Worm (Caenorhabditis elegans) whole organism, L3 larva: ENCODE measurements around the gene F27B10.1.

Experiments
- aly-2 ChIP-seq: fragments of 150-350 bp; optimal IDR thresholded peaks from 2 replicates; lab custom pipeline; 2014; ENCODE audit warnings: missing biosample characterization, missing genetic modification characterization
- ceh-9 ChIP-seq: sonication (generic microtip); optimal IDR thresholded peaks from 2 replicates; lab custom pipeline; 2018; ENCODE audit warnings: missing biosample characterization, missing genetic modification characterization
- lin-39 ChIP-seq: fragments of 150-350 bp; optimal IDR thresholded peaks from 2 replicates; lab custom pipeline; 2018; ENCODE audit warnings: missing biosample characterization, missing genetic modification reagents, missing genetic modification characterization
- mdl-1 ChIP-seq: fragments of 150-350 bp; optimal IDR thresholded peaks from 2 replicates; lab custom pipeline; 2014; ENCODE audit warnings: missing biosample characterization, missing genetic modification characterization
- nhr-12 ChIP-seq: fragments of 150-350 bp; optimal IDR thresholded peaks from 2 replicates; lab custom pipeline; 2014; ENCODE audit warnings: missing biosample characterization, missing genetic modification characterization
- nhr-67 ChIP-seq: fragments of 150-350 bp; optimal IDR thresholded peaks from 2 replicates; lab custom pipeline; 2014; ENCODE audit warnings: missing biosample characterization, missing genetic modification characterization
- nhr-76 ChIP-seq: fragments of 150-350 bp; sonication (generic microtip); optimal IDR thresholded peaks from 5 replicates; lab custom pipeline; 2014; ENCODE audit warnings: missing biosample characterization, missing genetic modification characterization
- nhr-77 ChIP-seq: fragments of 150-350 bp; optimal IDR thresholded peaks from 2 replicates; lab custom pipeline; 2014; ENCODE audit warnings: missing biosample characterization, missing genetic modification characterization
- unc-62 ChIP-seq: fragments of 150-350 bp; sonication (generic microtip); optimal IDR thresholded peaks from 4 replicates; lab custom pipeline; 2014; ENCODE audit warnings: missing biosample characterization, missing genetic modification reagents, missing genetic modification characterization
- zag-1 ChIP-seq: fragments of 150-350 bp; optimal IDR thresholded peaks from 2 replicates; lab custom pipeline; 2014; ENCODE audit warnings: missing biosample characterization, missing genetic modification characterization
- ztf-11 ChIP-seq: fragments of 150-350 bp; optimal IDR thresholded peaks from 2 replicates; lab custom pipeline; 2014; ENCODE audit warnings: missing biosample characterization, missing genetic modification characterization
- ztf-4 ChIP-seq: fragments of 150-350 bp; optimal IDR thresholded peaks from 2 replicates; lab custom pipeline; 2014; ENCODE audit warnings: missing biosample characterization, missing genetic modification characterization

DNA sequence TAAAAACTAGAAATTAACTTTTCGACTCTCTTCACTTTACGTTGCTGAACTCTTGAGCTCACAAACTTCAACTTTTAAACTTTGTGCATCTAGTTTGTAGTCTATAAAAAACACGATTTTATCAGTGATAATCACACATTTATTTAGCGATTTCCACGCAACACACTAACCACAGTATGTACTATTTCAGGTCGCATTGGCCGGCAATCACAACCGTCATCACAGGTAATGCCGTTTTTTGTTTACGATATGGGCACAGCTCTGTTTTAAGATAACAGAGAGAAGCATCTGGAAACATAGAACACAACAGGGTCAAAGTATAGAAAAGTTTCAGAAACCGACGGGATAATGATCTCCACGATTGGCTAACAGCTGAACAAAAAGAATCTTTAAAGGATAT, 3.8 kb downstream of the F27B10.1 start:
- TF ChIP-seq nhr-12 (tag; lab: Kevin White, UChicago) (no peak), nhr-76 (tag; lab: Kevin White, UChicago) (no peak), nhr-67 (tag; lab: Kevin White, UChicago) (no peak), mdl-1 (tag; lab: Kevin White, UChicago) (no peak), aly-2 (tag; lab: Kevin White, UChicago) (no peak), lin-39 (no peak), ztf-4 (no peak), unc-62 (GFP tag; lab: Kevin White, UChicago) (no peak), ceh-9 (tag; lab: Kevin White, UChicago) (no peak), ztf-11 (no peak), nhr-77 (no peak), zag-1 (tag; lab: Kevin White, UChicago) (no peak)
